Worm (Caenorhabditis elegans) whole organism, L4 larva: ENCODE measurements around the gene set-26.

Source experiments
- R02D3.7 ChIP-seq: fragments of 150-350 bp; sonication (generic microtip); optimal IDR thresholded peaks from 3 replicates; lab custom pipeline; 2014; ENCODE audit warnings: missing biosample characterization, missing genetic modification characterization
- ZK546.5 ChIP-seq, 2 experiments: sonication (generic microtip); optimal IDR thresholded peaks; 2 replicates each; lab custom pipeline; 2017; ENCODE audit warnings: missing biosample characterization in 2 of 2, missing genetic modification characterization in 2 of 2
- cey-2 ChIP-seq: sonication (generic microtip); optimal IDR thresholded peaks from 3 replicates; lab custom pipeline; 2017; ENCODE audit warnings: missing genetic modification characterization, mild to moderate bottlenecking, missing compliant biosample characterization, antibody characterized with exemption, borderline replicate concordance; ENCODE audit not compliant: insufficient read depth
- dve-1 ChIP-seq: sonication (generic microtip); optimal IDR thresholded peaks from 2 replicates; lab custom pipeline; 2017; ENCODE audit warnings: antibody characterized with exemption, mild to moderate bottlenecking, missing genetic modification characterization, missing compliant biosample characterization; ENCODE audit not compliant: insufficient read depth
- fkh-10 ChIP-seq: fragments of 150-350 bp; optimal IDR thresholded peaks from 2 replicates; lab custom pipeline; 2014; ENCODE audit warnings: missing biosample characterization, missing genetic modification reagents, missing genetic modification characterization
- jun-1 ChIP-seq: fragments of 150-350 bp; optimal IDR thresholded peaks from 2 replicates; lab custom pipeline; 2014; ENCODE audit warnings: missing biosample characterization, missing genetic modification reagents, missing genetic modification characterization
- nhr-77 ChIP-seq: fragments of 150-350 bp; optimal IDR thresholded peaks from 2 replicates; lab custom pipeline; 2014; ENCODE audit warnings: missing biosample characterization, missing genetic modification characterization
- snpc-1.2 ChIP-seq: fragments of 200-800 bp; sonication (Bioruptor generic); IDR thresholded peaks from 2 replicates; pipeline ENCODE4 v1.3.6; 2022; ENCODE audit warnings: missing genetic modification reagents, missing genetic modification characterization, missing compliant biosample characterization
- unc-39 ChIP-seq: sonication (generic microtip); optimal IDR thresholded peaks from 2 replicates; lab custom pipeline; 2017; ENCODE audit warnings: missing biosample characterization, missing genetic modification characterization

ce11 chrIV:16627676-16628075 is 28.0 kb downstream of the set-26 start, which contains the start of gene fipr-28:
- no peak for TF ChIP-seq unc-39 (tag; lab: Kevin White, UChicago)
- no peak for TF ChIP-seq R02D3.7 (tag; lab: Kevin White, UChicago)
- no peak for TF ChIP-seq nhr-77 (tag; lab: Kevin White, UChicago)
- no peak for TF ChIP-seq ZK546.5 (tag; optimal IDR thresholded peaks at IDR 0.05; lab: Kevin White, UChicago)
- TF ChIP-seq jun-1 (tag; lab: Kevin White, UChicago) = no peak
- TF ChIP-seq fkh-10 (GFP tag; lab: Kevin White, UChicago) = no peak
- TF ChIP-seq snpc-1.2 (GFP tag; lab: Robert Waterston, UW) = no peak
- no peak for TF ChIP-seq cey-2
- no peak for TF ChIP-seq dve-1 (tag; lab: Kevin White, UChicago)
